Worm (Caenorhabditis elegans): ENCODE measurements around the gene F41C3.1.
A peak's percentile ranks its signal among the peaks of the same experiment; 100 is the strongest.

The F41C3.1 gene

DNA sequence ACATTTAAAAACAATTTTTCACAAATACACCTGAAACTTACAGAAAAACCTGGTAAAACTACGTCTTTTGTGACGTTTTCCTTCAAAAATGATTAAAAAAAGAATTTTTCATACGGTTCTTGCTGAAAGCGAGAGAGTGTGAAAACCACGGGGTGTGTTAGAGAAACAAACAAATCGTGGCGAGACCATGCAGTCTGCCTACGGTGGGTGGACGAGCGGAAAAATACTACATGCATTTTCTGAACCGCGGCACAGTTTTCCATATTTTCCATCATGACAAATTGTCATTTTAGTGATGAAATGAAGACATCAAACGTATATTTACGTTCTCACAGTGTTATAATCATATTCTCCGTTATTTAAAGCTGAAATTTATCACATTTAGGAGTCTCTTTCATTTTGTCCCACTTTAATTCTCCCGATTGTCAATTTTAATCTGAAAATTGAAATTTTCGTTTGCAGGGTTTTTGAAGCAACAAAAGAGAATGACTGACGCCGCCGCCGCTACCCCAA, 45.7 kb upstream of the F41C3.1 start, which contains the start of the genes F10G7.9 and tsn-1 (continued):
- TF ChIP-seq lin-29 (GFP tag; IDR thresholded peaks at IDR 0.05) (no peak), pqm-1 (tag; optimal IDR thresholded peaks at IDR 0.05) (peak; percentile 51), F49E8.2 (tag; optimal IDR thresholded peaks at IDR 0.05; ENCODE audit: borderline replicate concordance) (peak; percentile 21), madf-5 (GFP tag; IDR thresholded peaks at IDR 0.05) (no peak), T26A8.4 (GFP tag; IDR thresholded peaks at IDR 0.05) (peak; percentile 58; the same call in 1 of the 2 replicates)

DNA sequence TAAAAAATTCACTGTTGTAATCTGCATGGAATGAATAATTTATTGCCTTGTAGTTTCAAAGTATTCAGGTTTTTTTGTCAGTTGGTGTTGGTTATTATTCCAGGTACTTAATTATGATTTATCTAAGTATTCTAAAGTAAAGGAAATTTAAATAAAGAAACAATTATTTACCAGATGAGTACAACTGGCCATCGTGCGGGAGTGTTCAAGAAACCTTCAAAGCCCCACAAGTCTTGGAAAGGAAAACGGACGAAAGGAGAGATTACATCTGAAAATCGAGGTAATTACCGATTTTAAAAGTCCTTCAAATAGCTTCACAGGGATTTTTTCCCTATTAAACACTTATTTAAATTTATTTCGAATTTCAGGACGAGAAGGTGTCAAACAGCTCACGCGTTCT, 42.0 kb upstream of the F41C3.1 start, which contains the start of gene tag-151:
Gene tag-151 (plus strand): TSS at position 158 of the 400 bp plus-strand sequence.
- TF ChIP-seq T26A8.4 (GFP tag; IDR thresholded peaks at IDR 0.05), result no peak
- peak in 1 of 2 experiments; percentile 41 for TF ChIP-seq lsy-2 (tag; optimal IDR thresholded peaks at IDR 0.05)
- peak; percentile 24; the same call in 1 of the 2 replicates for TF ChIP-seq Y48G9A.11 (GFP tag; IDR thresholded peaks at IDR 0.05)
- TF ChIP-seq daf-19 (GFP tag; conservative IDR thresholded peaks at IDR 0.05), result no peak
- 0 out of 2 replicates have a peak, but pooled peaks have one; percentile 22 for TF ChIP-seq lim-7 (GFP tag; IDR thresholded peaks at IDR 0.05)
- peak; percentile 56; the same call in 1 of the 2 replicates for TF ChIP-seq arid-1 (GFP tag; conservative IDR thresholded peaks at IDR 0.05)
- TF ChIP-seq nhr-102 (tag; optimal IDR thresholded peaks at IDR 0.05), result peak; percentile 77
- TF ChIP-seq F10B5.3 (tag; optimal IDR thresholded peaks at IDR 0.05), result peak; percentile 54
- TF ChIP-seq spr-1 (tag; optimal IDR thresholded peaks at IDR 0.05), result peak; percentile 36
- TF ChIP-seq nhr-11 (tag; optimal IDR thresholded peaks at IDR 0.05), result no peak
- TF ChIP-seq lin-38 (GFP tag; IDR thresholded peaks at IDR 0.05), result peak; percentile 65
- peak; percentile 16 for TF ChIP-seq nhr-48 (tag; optimal IDR thresholded peaks at IDR 0.05)
- peak; percentile 58 for TF ChIP-seq spr-3 (GFP tag; optimal IDR thresholded peaks at IDR 0.05)
- no peak for TF ChIP-seq pqm-1 (tag; optimal IDR thresholded peaks at IDR 0.05)
- TF ChIP-seq daf-16 (GFP tag; optimal IDR thresholded peaks at IDR 0.05), result peak in 1 of 2 experiments; percentile 54
- no peak for TF ChIP-seq daf-16 (tag; optimal IDR thresholded peaks at IDR 0.05)
- no peak for TF ChIP-seq unc-39 (tag; optimal IDR thresholded peaks at IDR 0.05)
- TF ChIP-seq D1046.2 (GFP tag; IDR thresholded peaks at IDR 0.05), result no peak
- peak; percentile 54 for TF ChIP-seq zip-2 (tag; optimal IDR thresholded peaks at IDR 0.05)
- peak; percentile 3 for TF ChIP-seq dve-1 (tag; optimal IDR thresholded peaks at IDR 0.05; ENCODE audit: insufficient read depth)
- 0 out of 2 replicates have a peak, but pooled peaks have one; percentile 25 for TF ChIP-seq saeg-2 (GFP tag; IDR thresholded peaks at IDR 0.05)

ce11 chrII:4710813-4711212, 41.3 kb upstream of the F41C3.1 start:
- TF ChIP-seq unc-62 (GFP tag; optimal IDR thresholded peaks at IDR 0.05 in 1 of 2) (peak in 1 of 2 experiments; percentile 96), unc-62 (tag; optimal IDR thresholded peaks at IDR 0.05) (no peak), nhr-25 (tag; optimal IDR thresholded peaks at IDR 0.05; ENCODE audit: borderline replicate concordance, insufficient read depth) (no peak), nhr-11 (tag; optimal IDR thresholded peaks at IDR 0.05) (no peak), nhr-10 (tag; optimal IDR thresholded peaks at IDR 0.05) (no peak), ces-1 (GFP tag; optimal IDR thresholded peaks at IDR 0.05) (no peak), duxl-1 (tag; optimal IDR thresholded peaks at IDR 0.05; ENCODE audit: poor library complexity) (no peak)

- TF ChIP-seq daf-16 (GFP tag; optimal IDR thresholded peaks at IDR 0.05) (no peak), daf-16 (tag; optimal IDR thresholded peaks at IDR 0.05) (peak; percentile 27), snpc-4 (tag; optimal IDR thresholded peaks at IDR 0.05) (no peak), spr-3 (GFP tag; optimal IDR thresholded peaks at IDR 0.05) (no peak), zfp-2 (tag; optimal IDR thresholded peaks at IDR 0.05) (no peak), ceh-44 (GFP tag; IDR thresholded peaks at IDR 0.05) (no peak), hlh-11 (tag; optimal IDR thresholded peaks at IDR 0.05) (peak; percentile 20), D1046.2 (GFP tag; IDR thresholded peaks at IDR 0.05) (no peak), F44E2.7 (GFP tag; IDR thresholded peaks at IDR 0.05) (no peak), jun-1 (tag; optimal IDR thresholded peaks at IDR 0.05) (no peak), nhr-28 (tag; optimal IDR thresholded peaks at IDR 0.05) (peak; percentile 80), mdt-29 (GFP tag; IDR thresholded peaks at IDR 0.05) (no peak), lin-29 (GFP tag; IDR thresholded peaks at IDR 0.05) (no peak), tag-97 (GFP tag; IDR thresholded peaks at IDR 0.05) (no peak), nhr-102 (tag; optimal IDR thresholded peaks at IDR 0.05) (no peak), saeg-2 (GFP tag; IDR thresholded peaks at IDR 0.05) (no peak), nhr-25 (tag; optimal IDR thresholded peaks at IDR 0.05; ENCODE audit: borderline replicate concordance, insufficient read depth) (no peak), dve-1 (tag; optimal IDR thresholded peaks at IDR 0.05; ENCODE audit: insufficient read depth) (peak; percentile 13), mxl-3 (GFP tag; optimal IDR thresholded peaks at IDR 0.05) (no peak), pqm-1 (tag; optimal IDR thresholded peaks at IDR 0.05) (peak; percentile 75), cey-2 (tag; optimal IDR thresholded peaks at IDR 0.05; ENCODE audit: borderline replicate concordance, insufficient read depth) (no peak), mxl-2 (GFP tag; conservative IDR thresholded peaks at IDR 0.05) (no peak), duxl-1 (tag; optimal IDR thresholded peaks at IDR 0.05; ENCODE audit: poor library complexity) (no peak), hlh-30 (tag; optimal IDR thresholded peaks at IDR 0.05; ENCODE audit: insufficient read depth) (peak; percentile 30)
These were observed 36.4 kb upstream of the F41C3.1 start, which contains the start of gene F41C3.8 for ce11 chrII:4715676-4716075. Gene F41C3.8, plus strand, starts transcription at chrII:4716046.

Data from whole organism, L4 larva.